Worm (Caenorhabditis elegans) whole organism, early embryonic: ENCODE data around the gene alfa-1.

Experiments
- B0310.2 ChIP-seq: sonication (generic microtip); optimal IDR thresholded peaks from 2 replicates; lab custom pipeline; 2016; ENCODE audit warnings: mild to moderate bottlenecking, missing genetic modification characterization, missing compliant biosample characterization
- aly-1 ChIP-seq: sonication (generic microtip); optimal IDR thresholded peaks from 2 replicates; lab custom pipeline; 2016; ENCODE audit warnings: missing genetic modification characterization, missing compliant biosample characterization
- ama-1 ChIP-seq: fragments of 150-350 bp; optimal IDR thresholded peaks from 2 replicates; lab custom pipeline; 2014
- ceh-13 ChIP-seq: fragments of 200-800 bp; sonication (Bioruptor generic); optimal IDR thresholded peaks from 2 replicates; lab custom pipeline; 2018; ENCODE audit warnings: mild to moderate bottlenecking, missing genetic modification characterization, missing compliant biosample characterization
- ceh-36 ChIP-seq: sonication (generic microtip); optimal IDR thresholded peaks from 2 replicates; lab custom pipeline; 2016; ENCODE audit warnings: missing genetic modification characterization, inconsistent platforms, missing compliant biosample characterization
- ets-7 ChIP-seq: sonication (generic microtip); optimal IDR thresholded peaks from 2 replicates; lab custom pipeline; 2016; ENCODE audit warnings: missing genotype, missing genetic modification characterization, missing compliant biosample characterization
- flt-1 ChIP-seq: fragments of 200-800 bp; sonication (Bioruptor generic); IDR thresholded peaks from 2 replicates; pipeline ENCODE4 v1.3.6; 2022; ENCODE audit warnings: missing genetic modification characterization, missing compliant biosample characterization
- hmg-4 ChIP-seq: fragments of 200-800 bp; sonication (Bioruptor generic); optimal IDR thresholded peaks from 2 replicates; lab custom pipeline; 2018; ENCODE audit warnings: mild to moderate bottlenecking, missing genetic modification characterization, missing compliant biosample characterization
- hnd-1 ChIP-seq: sonication (generic microtip); optimal IDR thresholded peaks from 2 replicates; lab custom pipeline; 2016; ENCODE audit warnings: missing genetic modification characterization, missing compliant biosample characterization
- scrt-1 ChIP-seq: fragments of 200-800 bp; sonication (Bioruptor generic); IDR thresholded peaks from 2 replicates; pipeline ENCODE4 v1.3.6; 2022; ENCODE audit warnings: missing genetic modification characterization, missing compliant biosample characterization
- sea-1 ChIP-seq: fragments of 200-800 bp; sonication (Bioruptor generic); conservative IDR thresholded peaks from 2 replicates; pipeline ENCODE4 v1.3.6; 2022; ENCODE audit warnings: missing genetic modification characterization, missing compliant biosample characterization
- tbx-11 ChIP-seq: fragments of 200-800 bp; sonication (Bioruptor generic); IDR thresholded peaks from 2 replicates; pipeline ENCODE4 v1.3.6; 2022; ENCODE audit warnings: missing genetic modification characterization, missing compliant biosample characterization
- tbx-37 ChIP-seq: fragments of 200-800 bp; sonication (Bioruptor generic); conservative IDR thresholded peaks from 2 replicates; pipeline ENCODE4 v1.3.6; 2022; ENCODE audit warnings: missing genetic modification reagents, missing genetic modification characterization, missing compliant biosample characterization

ce11 chrII:7639036-7639435, 23.3 kb downstream of the alfa-1 start:
- no peak for TF ChIP-seq tbx-37 (GFP tag; lab: Robert Waterston, UW)
- no peak for TF ChIP-seq hnd-1 (tag; lab: Kevin White, UChicago)
- TF ChIP-seq sea-1 (GFP tag; lab: Robert Waterston, UW) = no peak
- TF ChIP-seq ama-1 (lab: Kevin White, UChicago) = no peak
- TF ChIP-seq tbx-11 (GFP tag; lab: Robert Waterston, UW) = no peak
- TF ChIP-seq ets-7 (tag; lab: Kevin White, UChicago) = no peak
- TF ChIP-seq scrt-1 = no peak
- no peak for TF ChIP-seq aly-1 (tag; lab: Kevin White, UChicago)
- no peak for TF ChIP-seq B0310.2 (tag; lab: Kevin White, UChicago)
- no peak for TF ChIP-seq flt-1 (GFP tag; lab: Robert Waterston, UW)
- no peak for TF ChIP-seq ceh-13 (GFP tag; lab: Kevin White, UChicago)
- no peak for TF ChIP-seq hmg-4
- TF ChIP-seq ceh-36 (tag; lab: Kevin White, UChicago) = no peak
